Fruit fly (Drosophila melanogaster): ENCODE results near the gene CG5162.

Gene CG5162

DNA sequence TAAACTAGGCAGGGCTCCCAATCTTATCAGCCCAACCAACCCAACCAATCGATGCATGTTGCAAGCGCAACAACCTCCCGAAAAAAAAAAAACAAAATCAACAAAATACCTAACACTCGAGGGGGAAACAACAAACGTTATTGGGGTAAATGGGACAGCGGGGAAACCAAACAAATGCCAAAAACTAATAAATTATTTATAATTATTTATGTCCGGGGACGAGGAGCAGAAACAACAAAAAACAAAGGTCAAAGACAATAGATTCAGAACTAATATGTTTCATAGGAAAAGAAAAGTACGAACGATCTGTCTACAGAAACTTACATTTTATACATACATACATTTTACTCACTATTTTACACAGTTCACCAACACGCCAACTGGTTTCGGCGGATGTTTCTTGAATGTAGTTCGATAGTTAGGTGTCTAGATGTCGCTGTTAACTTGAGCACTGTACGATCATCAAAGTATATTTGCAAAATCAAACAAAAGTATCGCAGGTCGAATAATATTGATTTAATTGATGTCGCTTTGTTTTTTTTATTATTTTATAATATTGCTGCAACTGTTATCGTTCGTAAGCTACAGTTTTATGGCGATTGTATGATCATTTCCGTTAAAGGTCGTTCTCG lies 39.4 kb upstream of the CG5162 start (continued):
- TF ChIP-seq lov (optimal IDR thresholded peaks at IDR 0.05) (no peak), lov (GFP tag; IDR thresholded peaks at IDR 0.05) (no peak), PHDP (tag; optimal IDR thresholded peaks at IDR 0.05) (no peak), CG16813 (GFP tag; IDR thresholded peaks at IDR 0.05; ENCODE audit: partially characterized antibody) (peak; percentile 51; the same call in 1 of the 3 replicates), ro (GFP tag; IDR thresholded peaks at IDR 0.05) (no peak), MESR4 (GFP tag; optimal IDR thresholded peaks at IDR 0.05) (no peak), Hmr (GFP tag; optimal IDR thresholded peaks at IDR 0.05) (peak; percentile 32), HLHmδ (GFP tag; optimal IDR thresholded peaks at IDR 0.05) (no peak), CG2129 (GFP tag; IDR thresholded peaks at IDR 0.05; ENCODE audit: partially characterized antibody) (no peak), wek (GFP tag; optimal IDR thresholded peaks at IDR 0.05) (no peak), HLH3B (GFP tag; IDR thresholded peaks at IDR 0.05) (peak; percentile 22; the same call in 1 of the 2 replicates), CG8478 (optimal IDR thresholded peaks at IDR 0.05) (no peak), D19A (tag; optimal IDR thresholded peaks at IDR 0.05) (no peak), HmgZ (tag; optimal IDR thresholded peaks at IDR 0.05) (peak; percentile 52), Fer1 (GFP tag; optimal IDR thresholded peaks at IDR 0.05) (no peak), repo (GFP tag; optimal IDR thresholded peaks at IDR 0.05) (no peak), sc (optimal IDR thresholded peaks at IDR 0.05) (no peak), sc (GFP tag; optimal IDR thresholded peaks at IDR 0.05) (no peak), Drgx (GFP tag; IDR thresholded peaks at IDR 0.05) (no peak), dmrt11E (tag; optimal IDR thresholded peaks at IDR 0.05) (peak; percentile 37), sens-2 (GFP tag; IDR thresholded peaks at IDR 0.05) (no peak), Sry-β (GFP tag; optimal IDR thresholded peaks at IDR 0.05) (no peak), CG6791 (GFP tag; IDR thresholded peaks at IDR 0.05; ENCODE audit: partially characterized antibody) (peak; percentile 54; the same call in 2 of the 3 replicates), bsh (GFP tag; optimal IDR thresholded peaks at IDR 0.05) (no peak), CG6765 (GFP tag; optimal IDR thresholded peaks at IDR 0.05) (no peak), CG3847 (GFP tag; IDR thresholded peaks at IDR 0.05) (peak; percentile 21; the same call in 1 of the 2 replicates), gcm (GFP tag; optimal IDR thresholded peaks at IDR 0.05) (no peak), Stat92E (GFP tag; optimal IDR thresholded peaks at IDR 0.05) (no peak), CG9817 (tag; optimal IDR thresholded peaks at IDR 0.05) (peak; percentile 42), bbx (GFP tag; IDR thresholded peaks at IDR 0.05; ENCODE audit: partially characterized antibody) (peak; percentile 42; the same call in 1 of the 2 replicates), CG43689 (GFP tag; IDR thresholded peaks at IDR 0.05) (no peak), Nf-YB (GFP tag; optimal IDR thresholded peaks at IDR 0.05) (peak; percentile 41), CG7372 (GFP tag; IDR thresholded peaks at IDR 0.05) (no peak), CG9609 (GFP tag; optimal IDR thresholded peaks at IDR 0.05) (peak; percentile 3), CG12744 (GFP tag; optimal IDR thresholded peaks at IDR 0.05) (no peak), fd64A (GFP tag; optimal IDR thresholded peaks at IDR 0.05) (no peak), CG1832 (GFP tag; optimal IDR thresholded peaks at IDR 0.05) (no peak), zfh1 (GFP tag; IDR thresholded peaks at IDR 0.05) (no peak), CG14441 (GFP tag; IDR thresholded peaks at IDR 0.05) (peak; percentile 44), sna (GFP tag; IDR thresholded peaks at IDR 0.05; ENCODE audit: partially characterized antibody) (no peak), Lhr (GFP tag; optimal IDR thresholded peaks at IDR 0.05) (peak; percentile 66), CG10654 (GFP tag; optimal IDR thresholded peaks at IDR 0.05) (no peak), Meics (GFP tag; optimal IDR thresholded peaks at IDR 0.05) (no peak), CG12942 (GFP tag; optimal IDR thresholded peaks at IDR 0.05) (no peak), CG10543 (GFP tag; optimal IDR thresholded peaks at IDR 0.05) (no peak), az2 (GFP tag; optimal IDR thresholded peaks at IDR 0.05) (peak; percentile 30), CG30020 (tag; optimal IDR thresholded peaks at IDR 0.05) (no peak), gt (GFP tag; IDR thresholded peaks at IDR 0.05) (no peak), cas (GFP tag; IDR thresholded peaks at IDR 0.05) (no peak), CG9797 (GFP tag; optimal IDR thresholded peaks at IDR 0.05) (no peak)
